Worm (Caenorhabditis elegans) whole organism, L2 larva: Measurements from ENCODE around the gene erg-28.
A peak's percentile ranks its signal among the peaks of the same experiment; 100 is the strongest.

Experiments used
- C34F6.9 ChIP-seq: fragments of 150-350 bp; optimal IDR thresholded peaks from 2 replicates; lab custom pipeline; 2014; ENCODE audit warnings: missing biosample characterization, missing genetic modification characterization
- F13H6.1 ChIP-seq: sonication (generic microtip); optimal IDR thresholded peaks from 2 replicates; lab custom pipeline; 2016; ENCODE audit warnings: missing genetic modification characterization, missing compliant biosample characterization
- R02D3.7 ChIP-seq: fragments of 150-350 bp; optimal IDR thresholded peaks from 2 replicates; lab custom pipeline; 2014; ENCODE audit warnings: missing biosample characterization, missing genetic modification characterization
- Y55F3AM.14 ChIP-seq: fragments of 200-800 bp; sonication (Bioruptor generic); optimal IDR thresholded peaks from 2 replicates; lab custom pipeline; 2018; ENCODE audit warnings: mild to moderate bottlenecking, missing genetic modification characterization, missing compliant biosample characterization
- ZK546.5 ChIP-seq: sonication (generic microtip); optimal IDR thresholded peaks from 2 replicates; lab custom pipeline; 2017; ENCODE audit warnings: missing biosample characterization, missing genetic modification characterization
- ama-1 ChIP-seq: fragments of 150-350 bp; optimal IDR thresholded peaks from 2 replicates; lab custom pipeline; 2018; ENCODE audit warnings: inconsistent platforms
- blmp-1 ChIP-seq: sonication (generic microtip); optimal IDR thresholded peaks from 2 replicates; lab custom pipeline; 2017; ENCODE audit warnings: missing genetic modification characterization, mild to moderate bottlenecking, missing compliant biosample characterization, antibody characterized with exemption, moderate library complexity; ENCODE audit not compliant: insufficient read depth
- ceh-16 ChIP-seq: fragments of 150-350 bp; optimal IDR thresholded peaks from 2 replicates; lab custom pipeline; 2014; ENCODE audit warnings: missing biosample characterization, missing genetic modification characterization
- ceh-82 ChIP-seq: fragments of 150-350 bp; optimal IDR thresholded peaks from 2 replicates; lab custom pipeline; 2014; ENCODE audit warnings: missing biosample characterization, missing genetic modification characterization
- crh-2 ChIP-seq: sonication (generic microtip); optimal IDR thresholded peaks from 2 replicates; lab custom pipeline; 2017; ENCODE audit warnings: missing biosample characterization, missing genetic modification characterization
- dmd-4 ChIP-seq: sonication (generic microtip); optimal IDR thresholded peaks from 2 replicates; lab custom pipeline; 2017; ENCODE audit warnings: missing biosample characterization, missing genetic modification characterization
- egl-27 ChIP-seq: sonication (generic microtip); optimal IDR thresholded peaks from 3 replicates; lab custom pipeline; 2017; ENCODE audit warnings: missing biosample characterization, missing genetic modification reagents, missing genetic modification characterization
- elt-1 ChIP-seq: fragments of 150-350 bp; optimal IDR thresholded peaks from 2 replicates; lab custom pipeline; 2014; ENCODE audit warnings: missing biosample characterization, missing genetic modification characterization
- lin-11 ChIP-seq: fragments of 150-350 bp; sonication (generic microtip); optimal IDR thresholded peaks from 2 replicates; lab custom pipeline; 2014; ENCODE audit warnings: missing biosample characterization, missing genetic modification characterization, inconsistent platforms, mixed read lengths
- lin-39 ChIP-seq: fragments of 150-350 bp; optimal IDR thresholded peaks from 2 replicates; lab custom pipeline; 2014; ENCODE audit warnings: missing biosample characterization, missing genetic modification reagents, missing genetic modification characterization
- lsy-2 ChIP-seq, 2 experiments: fragments of 150-350 bp in 1 of 2; sonication (generic microtip) in 1 of 2; optimal IDR thresholded peaks; 2 replicates each; lab custom pipeline; 2014 to 2017; ENCODE audit warnings: missing biosample characterization in 2 of 2, missing genetic modification characterization in 2 of 2
- mab-5 ChIP-seq: fragments of 150-350 bp; optimal IDR thresholded peaks from 2 replicates; lab custom pipeline; 2014; ENCODE audit warnings: missing biosample characterization, missing genetic modification characterization
- mdl-1 ChIP-seq, 2 experiments: fragments of 150-350 bp in 1 of 2; sonication (generic microtip) in 1 of 2; optimal IDR thresholded peaks; 2 replicates each; lab custom pipeline; 2017; ENCODE audit warnings: missing biosample characterization in 2 of 2, missing genetic modification characterization in 2 of 2
- nhr-12 ChIP-seq: fragments of 150-350 bp; optimal IDR thresholded peaks from 2 replicates; lab custom pipeline; 2014; ENCODE audit warnings: missing biosample characterization, missing genetic modification characterization
- nhr-129 ChIP-seq: fragments of 150-350 bp; optimal IDR thresholded peaks from 2 replicates; lab custom pipeline; 2014; ENCODE audit warnings: missing biosample characterization, missing genetic modification characterization
- nhr-21 ChIP-seq: fragments of 150-350 bp; optimal IDR thresholded peaks from 2 replicates; lab custom pipeline; 2014; ENCODE audit warnings: missing biosample characterization, missing genetic modification characterization
- nhr-23 ChIP-seq: fragments of 150-350 bp; optimal IDR thresholded peaks from 2 replicates; lab custom pipeline; 2014; ENCODE audit warnings: missing biosample characterization, missing genetic modification reagents, missing genetic modification characterization
- nhr-237 ChIP-seq: fragments of 150-350 bp; optimal IDR thresholded peaks from 2 replicates; lab custom pipeline; 2014; ENCODE audit warnings: missing biosample characterization, missing genetic modification characterization
- nhr-6 ChIP-seq: fragments of 150-350 bp; optimal IDR thresholded peaks from 2 replicates; lab custom pipeline; 2014; ENCODE audit warnings: missing biosample characterization, missing genetic modification characterization
- nhr-77 ChIP-seq: fragments of 150-350 bp; optimal IDR thresholded peaks from 2 replicates; lab custom pipeline; 2014; ENCODE audit warnings: missing biosample characterization, missing genetic modification characterization
- skn-1 ChIP-seq: sonication (generic microtip); optimal IDR thresholded peaks from 2 replicates; lab custom pipeline; 2017; ENCODE audit warnings: missing biosample characterization, missing genetic modification characterization
- sma-3 ChIP-seq: sonication (generic microtip); optimal IDR thresholded peaks from 2 replicates; lab custom pipeline; 2016; ENCODE audit warnings: missing genetic modification reagents, missing genetic modification characterization, missing compliant biosample characterization
- snpc-4 ChIP-seq: fragments of 150-350 bp; optimal IDR thresholded peaks from 2 replicates; lab custom pipeline; 2014; ENCODE audit warnings: missing biosample characterization, missing genetic modification characterization
- unc-55 ChIP-seq: fragments of 150-350 bp; sonication (generic microtip); optimal IDR thresholded peaks from 3 replicates; lab custom pipeline; 2014; ENCODE audit warnings: missing biosample characterization, missing genetic modification reagents, missing genetic modification characterization
- ztf-1 ChIP-seq: fragments of 200-800 bp; sonication (Bioruptor generic); conservative IDR thresholded peaks from 2 replicates; pipeline ENCODE4 v1.3.6; 2022; ENCODE audit warnings: missing genetic modification characterization, missing compliant biosample characterization
- ztf-11 ChIP-seq: sonication (generic microtip); optimal IDR thresholded peaks from 2 replicates; lab custom pipeline; 2017; ENCODE audit warnings: missing biosample characterization, missing genetic modification characterization
- ztf-4 ChIP-seq: fragments of 150-350 bp; optimal IDR thresholded peaks from 2 replicates; lab custom pipeline; 2014; ENCODE audit warnings: missing biosample characterization, missing genetic modification characterization

Gene erg-28

DNA sequence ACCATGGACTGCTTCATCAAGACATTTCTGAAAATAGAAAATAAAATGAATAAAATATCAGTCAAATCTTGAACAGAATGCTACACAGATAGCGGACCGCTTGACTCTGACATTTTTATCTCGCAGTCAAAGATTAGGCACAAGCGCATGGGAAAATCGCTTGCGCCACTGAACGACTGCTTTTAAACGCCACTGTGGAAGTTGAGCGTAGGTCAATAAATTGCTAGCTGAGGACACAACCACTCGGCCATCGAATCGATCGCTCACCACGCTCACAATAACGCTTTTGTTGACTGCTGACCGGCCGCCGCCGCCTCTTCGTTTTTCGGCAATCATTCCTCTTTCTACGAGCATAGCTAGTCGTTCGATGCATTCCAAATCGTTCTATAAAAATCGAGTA lies 10.4 kb upstream of the erg-28 start (continued):
- TF ChIP-seq nhr-129 (tag; lab: Kevin White, UChicago) (peak; percentile 70), lin-39 (tag; lab: Kevin White, UChicago) (no peak), elt-1 (no peak), nhr-6 (no peak), nhr-21 (tag; lab: Kevin White, UChicago) (peak; percentile 48), dmd-4 (tag; lab: Kevin White, UChicago) (no peak), R02D3.7 (tag; lab: Kevin White, UChicago) (no peak), C34F6.9 (tag; lab: Kevin White, UChicago) (peak; percentile 37), mab-5 (tag; lab: Kevin White, UChicago) (no peak)
- TF ChIP-seq, all 48 proteins: peak for 13

DNA sequence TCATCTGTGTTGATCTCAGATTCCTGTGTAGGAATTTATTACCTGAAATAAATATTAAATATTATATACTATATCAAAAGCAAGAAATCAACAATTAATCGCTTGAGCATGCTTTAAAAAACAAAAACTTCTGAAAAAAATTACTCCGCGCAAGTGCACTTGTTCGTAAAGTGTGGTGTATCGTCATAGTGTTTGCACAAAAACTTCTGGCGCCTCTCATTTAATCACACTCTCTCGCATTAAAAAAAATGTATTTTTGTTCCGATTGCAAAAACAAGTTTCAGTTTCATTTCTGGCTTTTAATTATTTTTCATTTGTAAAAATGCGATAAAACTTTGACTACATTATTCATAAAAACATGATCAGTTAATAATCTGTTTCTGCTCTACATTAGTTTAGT lies 8.1 kb upstream of the erg-28 start, which contains the start of the genes C14C10.10 and ril-2:
Gene C14C10.10, minus strand, starts transcription at position 19 of the 400 bp plus-strand sequence.
Gene ril-2, minus strand, starts transcription at position 48 of the 400 bp plus-strand sequence.
- TF ChIP-seq crh-2 (tag; lab: Kevin White, UChicago) (peak; percentile 35), nhr-12 (tag; lab: Kevin White, UChicago) (no peak), unc-55 (GFP tag; lab: Kevin White, UChicago) (peak; percentile 46), lin-39 (tag; lab: Kevin White, UChicago) (no peak), lsy-2 (tag; optimal IDR thresholded peaks at IDR 0.05; lab: Kevin White, UChicago) (peak in 1 of 2 experiments; percentile 29), Y55F3AM.14 (GFP tag; lab: Kevin White, UChicago) (no peak), ZK546.5 (tag; lab: Kevin White, UChicago) (no peak), C34F6.9 (tag; lab: Kevin White, UChicago) (peak; percentile 50)

DNA sequence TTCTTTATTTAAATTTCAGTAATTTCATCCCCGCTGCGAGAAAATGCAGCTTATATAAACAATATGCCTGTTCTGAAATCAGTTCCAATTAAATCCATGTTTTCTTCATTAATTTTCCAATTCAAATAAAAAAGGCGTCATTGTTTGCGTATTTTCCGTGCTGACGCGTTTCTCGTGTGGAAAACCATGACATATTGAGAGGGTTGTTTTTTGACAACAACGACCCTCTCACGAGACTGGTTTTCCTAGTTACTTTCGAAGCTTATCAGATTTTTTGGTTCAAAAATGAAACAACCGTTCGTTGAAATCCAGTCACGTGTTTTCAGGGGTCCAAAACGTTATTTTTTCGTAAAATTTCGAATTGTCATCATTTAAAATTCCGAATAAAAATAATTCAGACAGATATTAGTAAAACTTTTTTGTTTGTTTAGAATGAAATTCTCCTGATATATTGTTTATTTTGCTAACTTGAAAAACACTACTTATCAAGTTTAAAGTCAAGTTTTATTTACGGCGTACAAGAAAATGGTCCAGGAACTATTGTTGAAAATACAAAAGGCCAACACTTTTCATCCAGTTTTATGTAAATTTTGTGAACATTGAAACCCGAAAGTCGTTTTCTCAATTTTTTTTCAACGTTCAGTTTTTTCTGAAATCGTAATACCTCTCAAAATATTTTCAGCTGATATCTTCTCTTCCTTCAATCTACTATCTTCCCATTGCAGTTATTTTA lies 7.5 kb upstream of the erg-28 start, which contains the start of gene C14C10.5:
Gene C14C10.5, plus strand, starts transcription at position 683 of the 733 bp plus-strand sequence.
- TF ChIP-seq nhr-77 = no peak
- TF ChIP-seq nhr-6 = no peak
- TF ChIP-seq dmd-4 (tag; lab: Kevin White, UChicago) = no peak
- peak in 1 of 2 experiments; percentile 14 for TF ChIP-seq lsy-2 (tag; optimal IDR thresholded peaks at IDR 0.05; lab: Kevin White, UChicago)
- no peak for TF ChIP-seq Y55F3AM.14 (GFP tag; lab: Kevin White, UChicago)
- TF ChIP-seq lin-11 (tag; lab: Kevin White, UChicago) = no peak
- no peak for TF ChIP-seq skn-1 (tag; lab: Kevin White, UChicago)
- TF ChIP-seq mab-5 (tag; lab: Kevin White, UChicago) = no peak
- TF ChIP-seq snpc-4 (tag; lab: Kevin White, UChicago) = no peak
- peak; percentile 35 for TF ChIP-seq nhr-129 (tag; lab: Kevin White, UChicago)

DNA sequence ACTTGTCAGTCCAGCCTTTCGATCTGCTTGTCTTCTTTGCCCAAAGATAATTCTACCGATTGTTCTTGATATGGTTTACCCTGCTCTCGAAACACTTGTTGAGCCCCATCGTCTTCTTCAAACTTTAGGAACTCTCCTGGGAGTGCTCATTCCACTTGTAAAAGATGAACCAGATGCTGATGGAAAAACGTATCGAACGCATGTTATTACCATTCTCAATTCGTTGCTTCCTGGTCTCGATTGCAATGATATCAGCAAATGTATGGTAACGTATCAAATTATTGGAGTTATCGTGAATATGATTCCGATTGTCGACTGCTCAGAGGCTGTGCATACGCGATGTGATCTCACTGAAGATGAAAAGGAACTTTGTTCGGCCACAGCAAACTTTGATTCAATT lies 5.4 kb upstream of the erg-28 start:
- no peak for TF ChIP-seq ceh-82 (tag; lab: Kevin White, UChicago)
- no peak for TF ChIP-seq nhr-23 (tag; lab: Kevin White, UChicago)

DNA sequence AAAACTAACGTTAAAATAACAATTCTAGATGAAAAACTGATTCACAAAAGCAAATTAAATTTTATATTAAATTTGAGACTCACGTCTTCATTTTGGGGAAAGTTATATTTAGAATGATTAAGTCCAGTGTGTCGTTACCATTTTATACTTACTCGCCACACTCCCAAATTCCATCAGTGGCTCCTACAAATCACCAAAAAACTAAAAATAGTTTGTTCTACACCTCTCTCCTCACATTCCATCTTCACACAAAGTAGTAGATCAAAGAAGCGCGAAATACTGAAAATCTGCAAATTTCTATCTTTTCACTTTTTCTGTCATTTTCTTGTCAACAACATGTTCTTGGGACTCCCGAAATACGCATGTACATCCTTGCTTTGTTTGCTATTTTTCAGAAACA lies 1.6 kb downstream of the erg-28 start, which contains the start of gene ZC116.5:
Gene ZC116.5, minus strand, starts transcription at position 101 of the 400 bp plus-strand sequence.
- TF ChIP-seq nhr-12 (tag; lab: Kevin White, UChicago) = no peak
- no peak for TF ChIP-seq Y55F3AM.14 (GFP tag; lab: Kevin White, UChicago)
- TF ChIP-seq elt-1 = no peak
- TF ChIP-seq ztf-1 (GFP tag; lab: Robert Waterston, UW) = no peak
- TF ChIP-seq nhr-6 = no peak
- no peak for TF ChIP-seq nhr-77

DNA sequence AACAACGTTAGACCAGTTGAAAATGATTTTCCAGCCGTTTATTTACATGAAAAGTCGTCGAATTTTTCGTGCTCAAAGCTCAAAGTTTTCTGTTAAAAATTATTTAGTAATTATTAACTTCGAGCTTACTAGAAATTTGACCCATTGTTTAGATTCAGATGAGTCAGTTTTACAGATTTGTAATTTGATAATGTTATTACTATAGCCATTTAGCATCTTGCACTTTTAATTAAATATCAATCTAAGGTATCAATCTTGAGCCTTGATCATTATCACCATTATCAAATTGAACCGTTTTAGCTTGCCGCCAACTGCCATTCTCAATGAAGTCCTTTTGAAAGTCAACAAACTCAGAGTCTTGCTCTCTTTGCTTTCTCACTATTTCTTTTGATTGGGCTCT lies 2.3 kb downstream of the erg-28 start, which contains the start of gene ZC116.1:
Gene ZC116.1, plus strand, starts transcription at position 301 of the 400 bp plus-strand sequence.
- TF ChIP-seq F13H6.1 (no peak), ztf-4 (tag; lab: Kevin White, UChicago) (no peak), ama-1 (lab: Kevin White, UChicago) (no peak), nhr-23 (tag; lab: Kevin White, UChicago) (no peak), nhr-237 (no peak), ztf-11 (tag; lab: Kevin White, UChicago) (no peak), C34F6.9 (tag; lab: Kevin White, UChicago) (no peak), sma-3 (no peak), egl-27 (tag; lab: Kevin White, UChicago) (no peak), ceh-16 (tag; lab: Kevin White, UChicago) (no peak), blmp-1 (tag; lab: Kevin White, UChicago) (no peak), skn-1 (tag; lab: Kevin White, UChicago) (no peak), mdl-1 (tag; optimal IDR thresholded peaks at IDR 0.05; lab: Kevin White, UChicago) (no peak), nhr-77 (no peak), R02D3.7 (tag; lab: Kevin White, UChicago) (no peak)
